Worm (Caenorhabditis elegans) whole organism, early embryonic: Measurements from ENCODE around the gene F09E10.1.

Source experiments
- ama-1 ChIP-seq: fragments of 150-350 bp; optimal IDR thresholded peaks from 2 replicates; lab custom pipeline; 2014
- flt-1 ChIP-seq: fragments of 200-800 bp; sonication (Bioruptor generic); IDR thresholded peaks from 2 replicates; pipeline ENCODE4 v1.3.6; 2022; ENCODE audit warnings: missing genetic modification characterization, missing compliant biosample characterization
- pes-1 ChIP-seq: fragments of 200-800 bp; sonication (Bioruptor generic); IDR thresholded peaks from 2 replicates; pipeline ENCODE4 v1.3.6; 2022; ENCODE audit warnings: missing genetic modification reagents, missing genetic modification characterization, missing compliant biosample characterization
- scrt-1 ChIP-seq: fragments of 200-800 bp; sonication (Bioruptor generic); IDR thresholded peaks from 2 replicates; pipeline ENCODE4 v1.3.6; 2022; ENCODE audit warnings: missing genetic modification characterization, missing compliant biosample characterization

ce11 chrX:1529013-1529412 lies 26.4 kb downstream of the F09E10.1 start:
- TF ChIP-seq flt-1 (GFP tag; lab: Robert Waterston, UW): no peak
- TF ChIP-seq ama-1 (lab: Kevin White, UChicago): no peak
- no peak for TF ChIP-seq scrt-1
- no peak for TF ChIP-seq pes-1 (GFP tag; lab: Robert Waterston, UW)
